Worm (Caenorhabditis elegans) whole organism, midembryonic: ENCODE measurements around the gene pmk-1.

Experiments used
- T22C8.4 ChIP-seq: fragments of 200-800 bp; sonication (Bioruptor generic); IDR thresholded peaks from 2 replicates; pipeline ENCODE4 v1.3.6; 2022; ENCODE audit warnings: missing genetic modification characterization, missing compliant biosample characterization
- cog-1 ChIP-seq: sonication (generic microtip); optimal IDR thresholded peaks from 2 replicates; lab custom pipeline; 2016; ENCODE audit warnings: missing genetic modification characterization, missing compliant biosample characterization
- flt-1 ChIP-seq: fragments of 200-800 bp; sonication (Bioruptor generic); IDR thresholded peaks from 2 replicates; pipeline ENCODE4 v1.3.6; 2022; ENCODE audit warnings: missing genetic modification characterization, missing compliant biosample characterization
- klf-2 ChIP-seq: fragments of 200-800 bp; sonication (Bioruptor generic); conservative IDR thresholded peaks from 2 replicates; pipeline ENCODE4 v1.3.6; 2022; ENCODE audit warnings: missing genetic modification reagents, missing genetic modification characterization, missing compliant biosample characterization
- med-1 ChIP-seq: sonication (generic microtip); optimal IDR thresholded peaks from 2 replicates; lab custom pipeline; 2017; ENCODE audit warnings: missing genetic modification characterization, mild to moderate bottlenecking, missing compliant biosample characterization, antibody characterized with exemption, missing genetic modification reagents; ENCODE audit not compliant: insufficient read depth
- ref-1 ChIP-seq: fragments of 200-800 bp; sonication (Bioruptor generic); conservative IDR thresholded peaks from 2 replicates; pipeline ENCODE4 v1.3.6; 2022; ENCODE audit warnings: missing genetic modification reagents, missing genetic modification characterization, missing compliant biosample characterization
- tab-1 ChIP-seq: fragments of 200-800 bp; sonication (Bioruptor generic); IDR thresholded peaks from 2 replicates; pipeline ENCODE4 v1.3.6; 2022; ENCODE audit warnings: missing genetic modification characterization, missing compliant biosample characterization
- ztf-23 ChIP-seq: fragments of 200-800 bp; sonication (Bioruptor generic); IDR thresholded peaks from 2 replicates; pipeline ENCODE4 v1.3.6; 2022; ENCODE audit warnings: missing genetic modification reagents, missing genetic modification characterization, missing compliant biosample characterization
- ztf-29 ChIP-seq: fragments of 200-800 bp; sonication (Bioruptor generic); IDR thresholded peaks from 2 replicates; pipeline ENCODE4 v1.3.6; 2022; ENCODE audit warnings: missing genetic modification reagents, missing genetic modification characterization, missing compliant biosample characterization

pmk-1 gene

ce11 chrIV:8159087-8159486, 10.5 kb downstream of the pmk-1 start, which contains the start of gene faah-1:
TSS of gene faah-1 (plus strand) at chrIV:8159387.
- TF ChIP-seq T22C8.4 (GFP tag; lab: Robert Waterston, UW): no peak
- no peak for TF ChIP-seq ref-1
- TF ChIP-seq klf-2 (GFP tag; lab: Robert Waterston, UW): no peak
- TF ChIP-seq ztf-23: no peak
- no peak for TF ChIP-seq tab-1
- no peak for TF ChIP-seq cog-1 (tag; lab: Kevin White, UChicago)
- no peak for TF ChIP-seq ztf-29

DNA sequence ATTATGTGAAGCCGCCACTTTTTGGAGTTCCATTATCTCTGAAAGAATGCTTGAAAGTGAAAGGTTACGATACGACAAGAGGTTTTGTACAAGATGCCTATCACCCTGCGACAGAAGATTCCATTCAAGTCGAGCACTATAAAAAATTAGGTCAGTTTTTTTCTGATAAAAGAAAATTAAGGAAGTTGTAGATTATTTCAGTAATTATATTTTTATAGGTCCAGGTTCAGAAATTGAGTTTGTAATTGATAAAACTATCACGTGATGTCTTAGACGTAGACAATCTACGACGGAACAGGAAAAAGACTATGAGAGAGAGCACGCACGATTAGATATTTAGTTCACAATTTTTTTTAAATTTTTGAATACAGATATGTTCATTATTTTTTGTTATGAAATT, 11.4 kb downstream of the pmk-1 start:
- no peak for TF ChIP-seq ref-1
- TF ChIP-seq med-1: no peak
- no peak for TF ChIP-seq cog-1 (tag; lab: Kevin White, UChicago)

- TF ChIP-seq med-1 (no peak), flt-1 (GFP tag; lab: Robert Waterston, UW) (no peak), ref-1 (no peak), T22C8.4 (GFP tag; lab: Robert Waterston, UW) (no peak), klf-2 (GFP tag; lab: Robert Waterston, UW) (no peak), tab-1 (no peak), ztf-23 (no peak), ztf-29 (no peak)
Observed at ce11 chrIV:8161774-8162173, 13.2 kb downstream of the pmk-1 start.

ce11 chrIV:8163687-8164086, 15.1 kb downstream of the pmk-1 start, which contains the start of gene clec-51:
TSS of gene clec-51 (minus strand) at chrIV:8163800.
- no peak for TF ChIP-seq T22C8.4 (GFP tag; lab: Robert Waterston, UW)
- no peak for TF ChIP-seq cog-1 (tag; lab: Kevin White, UChicago)
- TF ChIP-seq ztf-29: no peak
- no peak for TF ChIP-seq ztf-23
- TF ChIP-seq ref-1: no peak
- no peak for TF ChIP-seq tab-1
- TF ChIP-seq flt-1 (GFP tag; lab: Robert Waterston, UW): no peak
- TF ChIP-seq med-1: no peak
- no peak for TF ChIP-seq klf-2 (GFP tag; lab: Robert Waterston, UW)

- no peak for TF ChIP-seq ref-1
- no peak for TF ChIP-seq ztf-29
- no peak for TF ChIP-seq klf-2 (GFP tag; lab: Robert Waterston, UW)
- no peak for TF ChIP-seq T22C8.4 (GFP tag; lab: Robert Waterston, UW)
- TF ChIP-seq tab-1: no peak
- no peak for TF ChIP-seq med-1
- TF ChIP-seq ztf-23: no peak
- TF ChIP-seq cog-1 (tag; lab: Kevin White, UChicago): no peak
- TF ChIP-seq flt-1 (GFP tag; lab: Robert Waterston, UW): no peak
Observed at ce11 chrIV:8164515-8164914, 15.9 kb downstream of the pmk-1 start.

ce11 chrIV:8165950-8166349, 17.4 kb downstream of the pmk-1 start, which contains the start of gene B0218.7:
TSS of gene B0218.7 (minus strand) at chrIV:8166050.
- TF ChIP-seq ztf-29 (no peak), med-1 (no peak), cog-1 (tag; lab: Kevin White, UChicago) (no peak), ref-1 (no peak), tab-1 (no peak), T22C8.4 (GFP tag; lab: Robert Waterston, UW) (no peak), flt-1 (GFP tag; lab: Robert Waterston, UW) (no peak), klf-2 (GFP tag; lab: Robert Waterston, UW) (no peak), ztf-23 (no peak)

DNA sequence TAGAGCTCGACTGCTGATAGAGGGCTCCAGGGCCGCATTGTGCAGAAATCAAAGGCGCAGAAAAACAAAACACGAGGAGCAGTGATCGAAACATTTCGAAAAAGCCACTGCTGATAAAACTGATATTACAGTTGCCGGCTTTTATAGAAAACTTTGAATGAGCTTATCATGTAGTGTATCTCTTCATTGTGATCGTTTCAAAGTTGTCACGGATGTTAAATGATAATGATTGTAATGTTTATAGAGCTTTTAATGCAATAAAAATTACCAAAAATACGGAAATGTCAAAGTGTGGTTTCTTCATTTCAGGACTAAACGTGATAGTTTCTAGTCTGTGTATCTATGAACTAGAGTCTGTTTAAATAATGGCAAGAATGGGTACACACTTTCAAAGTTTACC, 20.1 kb downstream of the pmk-1 start, which contains the start of gene clec-52:
Gene clec-52, minus strand, starts transcription at position 101 of the 400 bp plus-strand sequence.
- no peak for TF ChIP-seq T22C8.4 (GFP tag; lab: Robert Waterston, UW)
- no peak for TF ChIP-seq ref-1
- TF ChIP-seq flt-1 (GFP tag; lab: Robert Waterston, UW): no peak
- no peak for TF ChIP-seq tab-1
- TF ChIP-seq ztf-29: no peak
- TF ChIP-seq cog-1 (tag; lab: Kevin White, UChicago): no peak
- TF ChIP-seq med-1: no peak
- no peak for TF ChIP-seq klf-2 (GFP tag; lab: Robert Waterston, UW)
- no peak for TF ChIP-seq ztf-23

DNA sequence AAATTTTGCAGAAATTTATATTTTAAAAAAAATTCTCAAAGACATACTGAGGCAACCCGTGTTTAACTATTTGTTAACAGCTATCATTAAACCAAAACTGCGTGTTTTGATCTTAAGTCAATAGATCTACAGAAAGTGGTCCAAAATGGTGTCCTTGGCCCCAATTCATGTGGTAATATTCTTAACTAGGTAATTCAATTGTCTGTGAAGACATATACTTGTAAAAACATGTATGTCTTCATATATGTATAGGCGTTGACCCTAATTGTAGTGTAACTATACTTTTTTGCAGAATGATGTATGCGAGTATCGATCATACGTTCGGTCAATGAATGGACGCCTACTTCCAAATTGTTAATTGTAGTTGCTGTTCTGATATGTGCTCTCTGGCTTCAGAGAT, 21.1 kb downstream of the pmk-1 start, which contains the start of gene C07G1.15:
Gene C07G1.15, plus strand, starts transcription at position 301 of the 400 bp plus-strand sequence.
- TF ChIP-seq med-1 (no peak), klf-2 (GFP tag; lab: Robert Waterston, UW) (no peak), flt-1 (GFP tag; lab: Robert Waterston, UW) (no peak), T22C8.4 (GFP tag; lab: Robert Waterston, UW) (no peak), tab-1 (no peak), ztf-23 (no peak), cog-1 (tag; lab: Kevin White, UChicago) (no peak), ref-1 (no peak), ztf-29 (no peak)

DNA sequence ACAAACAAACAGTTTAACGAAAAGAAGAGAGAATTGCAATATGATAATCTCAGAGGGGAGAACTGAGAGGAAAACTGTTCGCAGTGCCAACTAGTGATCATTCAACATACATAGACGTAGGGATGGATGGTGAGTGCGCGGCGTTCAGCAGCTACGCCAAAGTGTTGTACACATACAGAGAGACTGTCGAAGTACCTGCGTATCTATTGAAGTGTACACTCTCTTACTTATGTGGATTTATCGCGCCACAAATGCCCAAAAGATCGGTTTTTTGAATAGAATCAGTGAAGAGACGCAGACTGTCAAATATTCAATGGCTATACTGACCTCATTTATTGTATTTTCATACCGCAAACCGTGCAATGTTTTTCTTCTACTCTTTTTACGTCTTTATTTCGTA, 21.7 kb downstream of the pmk-1 start:
- no peak for TF ChIP-seq klf-2 (GFP tag; lab: Robert Waterston, UW)
- TF ChIP-seq cog-1 (tag; lab: Kevin White, UChicago): peak; percentile 57
- TF ChIP-seq flt-1 (GFP tag; lab: Robert Waterston, UW): no peak
- no peak for TF ChIP-seq ref-1
- TF ChIP-seq T22C8.4 (GFP tag; lab: Robert Waterston, UW): no peak

DNA sequence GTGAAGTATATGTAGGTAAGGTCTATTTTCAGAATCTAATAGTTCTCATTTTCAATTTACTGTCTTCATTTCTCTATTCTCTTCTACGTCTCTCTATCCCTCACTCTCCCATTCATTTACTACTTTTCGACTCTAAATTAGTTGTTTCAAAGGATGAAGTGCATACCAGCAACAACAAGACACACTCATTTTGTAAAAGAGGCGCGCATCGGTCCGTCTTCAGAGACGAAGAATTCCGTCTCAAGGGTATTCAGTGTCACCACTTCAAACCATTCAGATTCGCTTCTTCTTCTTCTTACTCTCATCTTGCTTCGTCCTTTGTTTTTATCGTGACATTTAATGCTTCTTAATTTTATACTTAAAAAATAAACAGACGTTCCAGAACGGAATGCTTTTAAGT, 22.8 kb downstream of the pmk-1 start:
- TF ChIP-seq T22C8.4 (GFP tag; lab: Robert Waterston, UW): no peak

- TF ChIP-seq ztf-29: no peak
Observed at ce11 chrIV:8173610-8174009, 25.0 kb downstream of the pmk-1 start.

DNA sequence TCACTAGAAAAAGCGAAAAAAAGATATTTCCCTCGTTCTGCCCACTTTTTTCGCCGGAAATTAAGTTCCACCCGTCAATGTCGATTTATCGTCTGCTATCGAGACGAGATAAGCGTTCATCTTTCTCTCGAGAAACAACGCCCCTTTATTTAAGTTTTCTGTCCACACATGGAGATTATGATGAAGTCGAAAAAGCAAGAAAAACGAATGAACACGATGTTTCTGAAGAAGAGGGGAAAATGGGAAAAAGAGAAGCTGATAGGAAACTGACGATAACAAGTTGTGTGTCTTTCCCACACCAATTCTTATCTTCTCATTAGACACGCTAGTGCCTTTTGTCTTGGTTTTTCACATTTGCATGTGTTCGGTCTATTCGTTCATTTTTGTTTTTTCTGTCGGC, 26.2 kb downstream of the pmk-1 start:
- no peak for TF ChIP-seq klf-2 (GFP tag; lab: Robert Waterston, UW)
- no peak for TF ChIP-seq ztf-29
- TF ChIP-seq ref-1: no peak
- no peak for TF ChIP-seq ztf-23
- TF ChIP-seq med-1: no peak
- TF ChIP-seq flt-1 (GFP tag; lab: Robert Waterston, UW): no peak
- TF ChIP-seq cog-1 (tag; lab: Kevin White, UChicago): no peak
- TF ChIP-seq tab-1: no peak
- no peak for TF ChIP-seq T22C8.4 (GFP tag; lab: Robert Waterston, UW)
